Worm (Caenorhabditis elegans) whole organism, L4/young adult: ENCODE measurements around the gene mig-38.

ENCODE experiments used
- W03F9.2 ChIP-seq: fragments of 150-350 bp; optimal IDR thresholded peaks from 2 replicates; lab custom pipeline; 2014; ENCODE audit warnings: missing biosample characterization, missing genetic modification characterization
- him-1 ChIP-seq: sonication (generic microtip); optimal IDR thresholded peaks from 2 replicates; lab custom pipeline; 2016; ENCODE audit warnings: missing genotype, missing genetic modification reagents, missing genetic modification characterization, missing compliant biosample characterization

DNA sequence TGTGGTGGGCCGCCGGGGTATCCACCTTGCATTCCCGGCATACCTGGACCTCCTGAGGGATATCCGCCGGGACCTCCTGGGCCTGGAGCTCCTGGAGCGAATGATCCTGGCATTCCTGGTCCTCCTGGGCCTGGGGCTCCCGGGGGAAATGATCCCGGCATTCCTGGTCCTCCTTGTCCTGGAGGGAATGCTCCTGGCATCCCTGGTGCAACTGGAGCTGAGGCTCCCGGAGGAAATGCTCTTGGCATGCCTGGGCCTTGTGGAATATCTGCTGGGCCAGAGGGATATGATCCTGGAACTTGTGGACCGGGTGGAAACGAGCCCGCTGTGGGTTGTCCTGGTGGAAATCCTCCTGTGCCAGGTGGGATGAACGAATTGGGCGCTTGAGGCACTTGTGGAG, 29.0 kb upstream of the mig-38 start:
- no peak for TF ChIP-seq W03F9.2 (tag; lab: Kevin White, UChicago)
- no peak for TF ChIP-seq him-1 (tag; lab: Kevin White, UChicago)
